Fruit fly (Drosophila melanogaster) S2 (cell line): ENCODE data around the gene Cul2.

Source experiments
- CG8478 ChIP-seq: fragments of >200 bp; optimal IDR thresholded peaks from 2 replicates; lab custom pipeline; 2018
- CTCF ChIP-seq, 2 experiments: fragments of >200 bp; optimal IDR thresholded peaks; 2 replicates each; lab custom pipeline; 2018

dm6 chr2L:21677480-21677930 is 19.0 kb downstream of the Cul2 start, which contains the start of gene CG2225:
- TF ChIP-seq CG8478 (lab: Kevin White, UChicago), result no peak
- peak in 1 of 2 experiments; percentile 37 for TF ChIP-seq CTCF (optimal IDR thresholded peaks at IDR 0.05; lab: Kevin White, UChicago)
